Worm (Caenorhabditis elegans): ENCODE data around the gene snf-6.

Gene snf-6

DNA sequence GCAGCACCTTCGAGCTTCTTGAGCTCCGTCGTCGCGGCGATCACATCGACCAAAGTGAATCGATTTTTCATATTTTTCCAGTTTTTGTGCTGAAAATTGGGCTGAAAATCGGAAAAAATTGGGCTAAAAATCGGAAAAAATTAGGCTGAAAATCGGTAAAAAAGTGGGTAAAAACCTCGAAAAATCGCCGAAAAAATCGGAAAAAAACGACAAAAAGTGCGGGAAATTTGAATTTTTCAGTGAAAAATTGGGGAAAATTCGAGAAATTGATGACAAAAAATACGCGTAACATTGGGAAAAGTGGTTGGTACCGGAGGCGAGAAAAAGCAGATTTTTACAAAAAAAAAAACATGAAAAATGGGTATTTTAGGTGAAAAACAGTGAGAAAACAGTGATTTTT lies 49.2 kb downstream of the snf-6 start, which contains the start of gene Y82E9BR.18:
Gene Y82E9BR.18 (minus strand): TSS at position 101 of the 400 bp plus-strand sequence.
- TF ChIP-seq F13C5.2 (tag; optimal IDR thresholded peaks at IDR 0.05), result no peak
- TF ChIP-seq flt-1 (GFP tag; IDR thresholded peaks at IDR 0.05), result no peak

Measured in whole organism, early embryonic.